Fruit fly (Drosophila melanogaster): ENCODE measurements around the gene hng3.

The hng3 gene

dm6 chr3L:721863-722262, 33.4 kb downstream of the hng3 start (continued):
- no peak for TF ChIP-seq Doc3 (GFP tag; IDR thresholded peaks at IDR 0.05; ENCODE audit: partially characterized antibody)

- TF ChIP-seq CG15601 (tag; optimal IDR thresholded peaks at IDR 0.05) (peak; percentile 28), CG2875 (GFP tag; optimal IDR thresholded peaks at IDR 0.05) (peak; percentile 62), Xrp1 (GFP tag; IDR thresholded peaks at IDR 0.05) (peak; percentile 72), Lim3 (GFP tag; IDR thresholded peaks at IDR 0.05) (no peak), Sox100B (GFP tag; optimal IDR thresholded peaks at IDR 0.05) (no peak), CG17802 (tag; optimal IDR thresholded peaks at IDR 0.05) (no peak), CG14014 (GFP tag; IDR thresholded peaks at IDR 0.05) (no peak), Sry-β (GFP tag; optimal IDR thresholded peaks at IDR 0.05) (no peak), YL-1 (GFP tag; optimal IDR thresholded peaks at IDR 0.05) (no peak), CG4424 (GFP tag; optimal IDR thresholded peaks at IDR 0.05) (peak; percentile 30), CG2129 (GFP tag; IDR thresholded peaks at IDR 0.05; ENCODE audit: partially characterized antibody) (no peak), CG34422 (GFP tag; IDR thresholded peaks at IDR 0.05) (no peak), CG13424 (tag; optimal IDR thresholded peaks at IDR 0.05) (peak; percentile 1), bbx (GFP tag; IDR thresholded peaks at IDR 0.05; ENCODE audit: partially characterized antibody) (no peak), Ssrp (tag; optimal IDR thresholded peaks at IDR 0.05) (no peak), CG1832 (GFP tag; optimal IDR thresholded peaks at IDR 0.05) (no peak), twi (tag; optimal IDR thresholded peaks at IDR 0.05) (no peak), sc (optimal IDR thresholded peaks at IDR 0.05) (no peak), sc (GFP tag; optimal IDR thresholded peaks at IDR 0.05) (no peak), CG14050 (GFP tag; IDR thresholded peaks at IDR 0.05) (no peak), CG31365 (tag; optimal IDR thresholded peaks at IDR 0.05) (no peak), Mad (GFP tag; optimal IDR thresholded peaks at IDR 0.05) (no peak), z (GFP tag; IDR thresholded peaks at IDR 0.05) (no peak), mld (GFP tag; IDR thresholded peaks at IDR 0.05; ENCODE audit: partially characterized antibody) (no peak), pfk (GFP tag; optimal IDR thresholded peaks at IDR 0.05) (no peak), CG8944 (GFP tag; optimal IDR thresholded peaks at IDR 0.05) (no peak), CG4328 (GFP tag; optimal IDR thresholded peaks at IDR 0.05) (no peak), CG14441 (GFP tag; IDR thresholded peaks at IDR 0.05) (0 out of 2 replicates have a peak, but pooled peaks have one; percentile 16), CG1529 (GFP tag; optimal IDR thresholded peaks at IDR 0.05) (no peak), CG7987 (GFP tag; optimal IDR thresholded peaks at IDR 0.05) (no peak), CG30403 (GFP tag; optimal IDR thresholded peaks at IDR 0.05) (peak; percentile 6), esg (GFP tag; conservative IDR thresholded peaks at IDR 0.05) (peak; percentile 41; the same call in 1 of the 2 replicates), ind (GFP tag; optimal IDR thresholded peaks at IDR 0.05) (no peak), dmrt99B (tag; optimal IDR thresholded peaks at IDR 0.05) (peak; percentile 33), CG6683 (GFP tag; optimal IDR thresholded peaks at IDR 0.05) (no peak), ken (GFP tag; IDR thresholded peaks at IDR 0.05) (0 out of 3 replicates have a peak, but pooled peaks have one; percentile 22), B-H1 (GFP tag; IDR thresholded peaks at IDR 0.05) (no peak), CG32767 (GFP tag; IDR thresholded peaks at IDR 0.05) (no peak), tap (tag; optimal IDR thresholded peaks at IDR 0.05) (no peak), br (optimal IDR thresholded peaks at IDR 0.05) (no peak), so (GFP tag; IDR thresholded peaks at IDR 0.05) (no peak), Xbp1 (GFP tag; optimal IDR thresholded peaks at IDR 0.05) (no peak), CG11504 (tag; optimal IDR thresholded peaks at IDR 0.05) (peak; percentile 9), Atf6 (GFP tag; IDR thresholded peaks at IDR 0.05) (no peak), CG16815 (GFP tag; optimal IDR thresholded peaks at IDR 0.05) (no peak), CG10274 (GFP tag; optimal IDR thresholded peaks at IDR 0.05) (no peak), CG3726 (GFP tag; IDR thresholded peaks at IDR 0.05) (no peak), gsb-n (tag; optimal IDR thresholded peaks at IDR 0.05) (peak; percentile 44), CG4854 (GFP tag; optimal IDR thresholded peaks at IDR 0.05) (no peak)
Observed at dm6 chr3L:721026-721425, 34.3 kb downstream of the hng3 start.

All from whole organism, embryonic.